Fruit fly (Drosophila melanogaster) Kc167 (cell line): Measurements from ENCODE around the gene CG34242.

ENCODE experiments used
- Myc ChIP-seq: fragments of >200 bp; optimal IDR thresholded peaks from 2 replicates; lab custom pipeline; 2017; ENCODE audit warnings: missing external identifiers
- Sin3A ChIP-seq: fragments of >200 bp; optimal IDR thresholded peaks from 2 replicates; lab custom pipeline; 2018; ENCODE audit warnings: missing external identifiers
- h ChIP-seq: fragments of >200 bp; optimal IDR thresholded peaks from 3 replicates; lab custom pipeline; 2018; ENCODE audit warnings: missing external identifiers
- psq ChIP-seq: fragments of >200 bp; optimal IDR thresholded peaks from 2 replicates; lab custom pipeline; 2017; ENCODE audit warnings: missing external identifiers

Gene CG34242

dm6 chr3L:12580212-12580676 lies 46.4 kb downstream of the CG34242 start, which contains the start of gene ara:
Gene ara (plus strand): TSS chr3L:12580672.
- TF ChIP-seq Myc (lab: Kevin White, UChicago) = no peak
- TF ChIP-seq h (lab: Kevin White, UChicago) = no peak
- no peak for TF ChIP-seq Sin3A (lab: Kevin White, UChicago)
- TF ChIP-seq psq (lab: Kevin White, UChicago) = no peak
